Worm (Caenorhabditis elegans): ENCODE data around the gene mlcd-1.

mlcd-1 gene

ce11 chrIII:4551963-4552362 lies 16.0 kb downstream of the mlcd-1 start:
- peak; percentile 33 for TF ChIP-seq pha-4 (tag; optimal IDR thresholded peaks at IDR 0.05)
- TF ChIP-seq nhr-12 (tag; optimal IDR thresholded peaks at IDR 0.05) = no peak

ce11 chrIII:4548739-4549138 lies 19.2 kb downstream of the mlcd-1 start, which contains the start of gene M88.4:
TSS of gene M88.4 (plus strand) at chrIII:4549039.
- TF ChIP-seq unc-62 (GFP tag; optimal IDR thresholded peaks at IDR 0.05) (no peak), lin-13 (tag; optimal IDR thresholded peaks at IDR 0.05) (no peak), mep-1 (tag; optimal IDR thresholded peaks at IDR 0.05) (no peak), tbx-8 (GFP tag; optimal IDR thresholded peaks at IDR 0.05) (no peak)

ce11 chrIII:4544959-4545358 lies 23.0 kb downstream of the mlcd-1 start, which contains the start of gene M88.3:
TSS of gene M88.3 (minus strand) at chrIII:4545059.
- TF ChIP-seq elt-3 (tag; optimal IDR thresholded peaks at IDR 0.05) (no peak), lin-32 (GFP tag; optimal IDR thresholded peaks at IDR 0.05) (no peak), ham-2 (GFP tag; optimal IDR thresholded peaks at IDR 0.05) (no peak)

ce11 chrIII:4542362-4542931 lies 25.5 kb downstream of the mlcd-1 start, which contains the start of the genes mrps-34 and cisd-3.1:
TSS of gene mrps-34 (minus strand) at chrIII:4542452.
TSS of gene cisd-3.1 (plus strand) at chrIII:4542881.
- TF ChIP-seq unc-120 (tag; optimal IDR thresholded peaks at IDR 0.05; ENCODE audit: poor library complexity, severe bottlenecking) (peak; percentile 6), mab-5 (tag; optimal IDR thresholded peaks at IDR 0.05) (peak; percentile 16), sptf-1 (tag; optimal IDR thresholded peaks at IDR 0.05) (peak; percentile 58), mep-1 (tag; optimal IDR thresholded peaks at IDR 0.05) (peak; percentile 26), cnd-1 (tag; optimal IDR thresholded peaks at IDR 0.05) (peak; percentile 12), blmp-1 (tag; optimal IDR thresholded peaks at IDR 0.05) (peak; percentile 23), hlh-1 (tag; optimal IDR thresholded peaks at IDR 0.05) (peak; percentile 18), ham-2 (GFP tag; optimal IDR thresholded peaks at IDR 0.05) (no peak), lsy-2 (tag; optimal IDR thresholded peaks at IDR 0.05) (peak; percentile 47), M03D4.4 (tag; optimal IDR thresholded peaks at IDR 0.05) (peak; percentile 57), ces-1 (GFP tag; optimal IDR thresholded peaks at IDR 0.05) (no peak), pha-4 (tag; optimal IDR thresholded peaks at IDR 0.05) (no peak), nhr-76 (tag; optimal IDR thresholded peaks at IDR 0.05) (no peak), ceh-43 (GFP tag; optimal IDR thresholded peaks at IDR 0.05) (peak; percentile 58), mls-2 (tag; optimal IDR thresholded peaks at IDR 0.05) (peak; percentile 32), unc-39 (tag; optimal IDR thresholded peaks at IDR 0.05) (no peak)

- no peak for TF ChIP-seq lin-13 (tag; optimal IDR thresholded peaks at IDR 0.05)
- TF ChIP-seq unc-62 (GFP tag; optimal IDR thresholded peaks at IDR 0.05) = no peak
- TF ChIP-seq hlh-1 (tag; optimal IDR thresholded peaks at IDR 0.05) = no peak
- no peak for TF ChIP-seq ceh-43 (GFP tag; optimal IDR thresholded peaks at IDR 0.05)
- no peak for TF ChIP-seq mab-5 (tag; optimal IDR thresholded peaks at IDR 0.05)
- TF ChIP-seq mls-2 (tag; optimal IDR thresholded peaks at IDR 0.05) = no peak
- TF ChIP-seq ceh-83 (GFP tag; optimal IDR thresholded peaks at IDR 0.05) = no peak
- no peak for TF ChIP-seq elt-3 (tag; optimal IDR thresholded peaks at IDR 0.05)
- no peak for TF ChIP-seq snpc-4 (tag; optimal IDR thresholded peaks at IDR 0.05)
- no peak for TF ChIP-seq nhr-2 (tag; optimal IDR thresholded peaks at IDR 0.05)
- TF ChIP-seq ces-1 (GFP tag; optimal IDR thresholded peaks at IDR 0.05) = no peak
- no peak for TF ChIP-seq nhr-28 (tag; optimal IDR thresholded peaks at IDR 0.05)
- TF ChIP-seq lin-32 (GFP tag; optimal IDR thresholded peaks at IDR 0.05) = no peak
- no peak for TF ChIP-seq sem-2 (GFP tag; optimal IDR thresholded peaks at IDR 0.05)
- no peak for TF ChIP-seq mep-1 (tag; optimal IDR thresholded peaks at IDR 0.05)
- TF ChIP-seq M03D4.4 (tag; optimal IDR thresholded peaks at IDR 0.05) = no peak
- TF ChIP-seq flh-1 (GFP tag; optimal IDR thresholded peaks at IDR 0.05) = no peak
- no peak for TF ChIP-seq tbx-8 (GFP tag; optimal IDR thresholded peaks at IDR 0.05)
These were observed 27.3 kb downstream of the mlcd-1 start, which contains the start of gene ugt-62 for ce11 chrIII:4540604-4541003. TSS of gene ugt-62 (minus strand) at chrIII:4540623.

ce11 chrIII:4530968-4531367 lies 37.0 kb downstream of the mlcd-1 start:
- TF ChIP-seq lin-32 (GFP tag; optimal IDR thresholded peaks at IDR 0.05) (no peak), mls-2 (tag; optimal IDR thresholded peaks at IDR 0.05) (no peak), ceh-43 (GFP tag; optimal IDR thresholded peaks at IDR 0.05) (no peak), cnd-1 (tag; optimal IDR thresholded peaks at IDR 0.05) (no peak), flh-1 (GFP tag; optimal IDR thresholded peaks at IDR 0.05) (no peak), ceh-39 (tag; optimal IDR thresholded peaks at IDR 0.05) (no peak), snpc-4 (tag; optimal IDR thresholded peaks at IDR 0.05) (no peak), nhr-12 (tag; optimal IDR thresholded peaks at IDR 0.05) (no peak), nhr-28 (tag; optimal IDR thresholded peaks at IDR 0.05) (no peak), lin-13 (tag; optimal IDR thresholded peaks at IDR 0.05) (no peak)
